Worm (Caenorhabditis elegans) whole organism, midembryonic: Measurements from ENCODE around the gene cyb-1.

ENCODE experiments used
- cog-1 ChIP-seq: sonication (generic microtip); optimal IDR thresholded peaks from 2 replicates; lab custom pipeline; 2016; ENCODE audit warnings: missing genetic modification characterization, missing compliant biosample characterization
- med-1 ChIP-seq: sonication (generic microtip); optimal IDR thresholded peaks from 2 replicates; lab custom pipeline; 2017; ENCODE audit warnings: missing genetic modification characterization, mild to moderate bottlenecking, missing compliant biosample characterization, antibody characterized with exemption, missing genetic modification reagents; ENCODE audit not compliant: insufficient read depth

DNA sequence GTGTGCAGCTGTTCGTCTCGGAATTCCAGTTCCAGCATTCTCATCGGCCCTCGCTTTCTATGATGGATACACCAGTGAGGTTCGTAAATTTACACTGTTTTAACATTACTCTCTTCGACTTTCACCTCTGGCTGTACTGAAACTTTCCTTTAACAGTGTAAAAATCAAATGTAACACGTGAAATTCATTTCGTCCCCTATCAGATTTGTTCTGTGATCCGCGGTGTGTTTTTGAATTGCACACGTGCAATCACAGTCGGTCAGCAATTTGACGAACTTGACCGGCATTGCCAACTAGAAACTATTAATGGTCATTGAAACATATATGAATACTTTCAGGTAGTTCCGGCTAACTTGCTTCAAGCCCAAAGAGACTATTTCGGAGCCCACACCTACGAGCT is 42.1 kb downstream of the cyb-1 start:
- no peak for TF ChIP-seq cog-1 (tag; lab: Kevin White, UChicago)
- TF ChIP-seq med-1 (GFP tag; lab: Kevin White, UChicago): no peak
